Fruit fly (Drosophila melanogaster): Measurements from ENCODE around the gene Pdss2.

Pdss2 gene

dm6 chr3L:21010846-21011607 lies 16.7 kb upstream of the Pdss2 start (continued):
- peak; percentile 55 for TF ChIP-seq CG7839 (tag; optimal IDR thresholded peaks at IDR 0.05)
- peak; percentile 8 for TF ChIP-seq CG30403 (GFP tag; optimal IDR thresholded peaks at IDR 0.05)
- no peak for TF ChIP-seq gsb-n (tag; optimal IDR thresholded peaks at IDR 0.05)
- no peak for TF ChIP-seq CG17328 (GFP tag; IDR thresholded peaks at IDR 0.05)
- TF ChIP-seq lilli (GFP tag; optimal IDR thresholded peaks at IDR 0.05), result peak; percentile 40
- no peak for TF ChIP-seq gro (GFP tag; optimal IDR thresholded peaks at IDR 0.05)
- TF ChIP-seq CG2120 (GFP tag; optimal IDR thresholded peaks at IDR 0.05), result peak; percentile 71
- TF ChIP-seq Bteb2 (GFP tag; optimal IDR thresholded peaks at IDR 0.05), result peak; percentile 12
- peak; percentile 53 for TF ChIP-seq CG11504 (tag; optimal IDR thresholded peaks at IDR 0.05)
- TF ChIP-seq Deaf1 (tag; optimal IDR thresholded peaks at IDR 0.05), result peak; percentile 32
- TF ChIP-seq crol (GFP tag; IDR thresholded peaks at IDR 0.05), result peak; percentile 69; the same call in 1 of the 2 replicates
- peak; percentile 32 for TF ChIP-seq HHEX (GFP tag; optimal IDR thresholded peaks at IDR 0.05)
- TF ChIP-seq B-H2 (GFP tag; optimal IDR thresholded peaks at IDR 0.05), result no peak
- TF ChIP-seq phol (tag; optimal IDR thresholded peaks at IDR 0.05), result peak; percentile 30
- 0 out of 3 replicates have a peak, but pooled peaks have one; percentile 17 for TF ChIP-seq CG17361 (GFP tag; IDR thresholded peaks at IDR 0.05)
- TF ChIP-seq bcd (GFP tag; optimal IDR thresholded peaks at IDR 0.05), result peak; percentile 49
- TF ChIP-seq gem (tag; optimal IDR thresholded peaks at IDR 0.05), result peak; percentile 54
- TF ChIP-seq CG7357 (GFP tag; IDR thresholded peaks at IDR 0.05), result 0 out of 3 replicates have a peak, but pooled peaks have one; percentile 20
- TF ChIP-seq CG5245 (GFP tag; optimal IDR thresholded peaks at IDR 0.05), result no peak
- TF ChIP-seq NfI (GFP tag; optimal IDR thresholded peaks at IDR 0.05), result no peak
- peak; percentile 19 for TF ChIP-seq fd96Cb (tag; optimal IDR thresholded peaks at IDR 0.05)
- no peak for TF ChIP-seq danr (GFP tag; IDR thresholded peaks at IDR 0.05)
- 0 out of 3 replicates have a peak, but pooled peaks have one; percentile 62 for TF ChIP-seq ci (GFP tag; IDR thresholded peaks at IDR 0.05)
- TF ChIP-seq chn (GFP tag; optimal IDR thresholded peaks at IDR 0.05), result peak; percentile 14
- no peak for TF ChIP-seq CG12104 (GFP tag; optimal IDR thresholded peaks at IDR 0.05)
- TF ChIP-seq ATbp (GFP tag; optimal IDR thresholded peaks at IDR 0.05), result no peak
- no peak for TF ChIP-seq NC2β (GFP tag; optimal IDR thresholded peaks at IDR 0.05)
- TF ChIP-seq toy (GFP tag; IDR thresholded peaks at IDR 0.05), result no peak
- TF ChIP-seq CG18599 (GFP tag; optimal IDR thresholded peaks at IDR 0.05), result peak; percentile 59
- no peak for TF ChIP-seq CG4617 (GFP tag; optimal IDR thresholded peaks at IDR 0.05; ENCODE audit: borderline replicate concordance)
- TF ChIP-seq maf-S (GFP tag; optimal IDR thresholded peaks at IDR 0.05), result no peak
- TF ChIP-seq CG8924 (tag; optimal IDR thresholded peaks at IDR 0.05), result no peak
- no peak for TF ChIP-seq slp2 (GFP tag; optimal IDR thresholded peaks at IDR 0.05)
- no peak for TF ChIP-seq sqz (GFP tag; optimal IDR thresholded peaks at IDR 0.05)
- peak; percentile 78 for TF ChIP-seq Med (GFP tag)
- no peak for TF ChIP-seq corto (GFP tag; optimal IDR thresholded peaks at IDR 0.05)
- TF ChIP-seq knrl (GFP tag; IDR thresholded peaks at IDR 0.05; ENCODE audit: partially characterized antibody), result no peak
- no peak for TF ChIP-seq CG17829 (tag; optimal IDR thresholded peaks at IDR 0.05)
- peak; percentile 47 for TF ChIP-seq CG3281 (GFP tag; optimal IDR thresholded peaks at IDR 0.05)
- peak; percentile 29; the same call in 1 of the 2 replicates for TF ChIP-seq CG32532 (GFP tag; IDR thresholded peaks at IDR 0.05)
- TF ChIP-seq Sox100B (GFP tag; optimal IDR thresholded peaks at IDR 0.05), result peak; percentile 45
- TF ChIP-seq CG8765 (GFP tag; IDR thresholded peaks at IDR 0.05), result no peak
- TF ChIP-seq tup (GFP tag; optimal IDR thresholded peaks at IDR 0.05), result no peak
- peak; percentile 3 for TF ChIP-seq ems (GFP tag; optimal IDR thresholded peaks at IDR 0.05)
- TF ChIP-seq trh (GFP tag; optimal IDR thresholded peaks at IDR 0.05), result no peak
- TF ChIP-seq pros (GFP tag; optimal IDR thresholded peaks at IDR 0.05), result peak; percentile 76
- no peak for TF ChIP-seq CG16779 (GFP tag; IDR thresholded peaks at IDR 0.05)
- TF ChIP-seq sisA (GFP tag; IDR thresholded peaks at IDR 0.05), result no peak
- TF ChIP-seq CG14860 (GFP tag; IDR thresholded peaks at IDR 0.05; ENCODE audit: partially characterized antibody), result no peak
